Worm (Caenorhabditis elegans): ENCODE data around the gene npp-25.

Gene npp-25

DNA sequence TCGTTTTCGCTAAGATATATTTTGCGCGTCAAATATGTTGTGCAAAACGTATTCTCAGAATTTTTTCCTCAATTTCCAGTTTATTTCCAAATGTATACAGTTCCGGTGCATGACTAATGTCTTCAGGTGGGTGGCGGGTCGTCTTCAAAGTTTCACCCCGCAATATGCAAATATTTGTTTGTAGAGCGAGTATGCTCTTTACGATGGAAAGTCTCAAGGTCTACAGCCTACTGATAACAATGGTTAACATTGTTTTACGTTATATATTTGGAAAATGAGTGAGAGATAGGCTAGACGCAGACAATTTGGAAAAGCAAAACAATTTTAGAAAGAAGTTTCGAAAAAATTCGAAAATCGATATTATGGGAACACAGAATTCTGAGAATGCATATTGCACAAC lies 7.9 kb downstream of the npp-25 start:
- no peak for TF ChIP-seq ces-1 (GFP tag; optimal IDR thresholded peaks at IDR 0.05)
- no peak for TF ChIP-seq cnd-1 (tag; optimal IDR thresholded peaks at IDR 0.05)
- no peak for TF ChIP-seq elt-3 (tag; optimal IDR thresholded peaks at IDR 0.05)
- no peak for TF ChIP-seq nhr-237 (tag; optimal IDR thresholded peaks at IDR 0.05)
- TF ChIP-seq drap-1 (GFP tag; optimal IDR thresholded peaks at IDR 0.05): no peak
- no peak for TF ChIP-seq zip-8 (tag; optimal IDR thresholded peaks at IDR 0.05)
- TF ChIP-seq elt-1 (tag; optimal IDR thresholded peaks at IDR 0.05; ENCODE audit: borderline replicate concordance, insufficient read depth): no peak
- TF ChIP-seq lin-32 (GFP tag; optimal IDR thresholded peaks at IDR 0.05): no peak
- no peak for TF ChIP-seq hlh-1 (tag; optimal IDR thresholded peaks at IDR 0.05)
- TF ChIP-seq ceh-39 (tag; optimal IDR thresholded peaks at IDR 0.05): no peak
- TF ChIP-seq sem-2 (GFP tag; optimal IDR thresholded peaks at IDR 0.05): no peak
- no peak for TF ChIP-seq mep-1 (tag; optimal IDR thresholded peaks at IDR 0.05)

ce11 chrIII:12916459-12916858 lies 9.3 kb downstream of the npp-25 start:
- TF ChIP-seq hlh-1 (tag; optimal IDR thresholded peaks at IDR 0.05) (no peak), ces-1 (GFP tag; optimal IDR thresholded peaks at IDR 0.05) (peak; percentile 62)

ce11 chrIII:12910365-12910764 lies 15.4 kb downstream of the npp-25 start, which contains the start of gene flp-14:
flp-14 (plus strand) TSS chrIII:12910510.
- no peak for TF ChIP-seq sem-2 (GFP tag; optimal IDR thresholded peaks at IDR 0.05)
- TF ChIP-seq nhr-12 (tag; optimal IDR thresholded peaks at IDR 0.05): no peak
- TF ChIP-seq nhr-237 (tag; optimal IDR thresholded peaks at IDR 0.05): no peak
- no peak for TF ChIP-seq elt-1 (tag; optimal IDR thresholded peaks at IDR 0.05; ENCODE audit: borderline replicate concordance, insufficient read depth)
- no peak for TF ChIP-seq lsy-2 (tag; optimal IDR thresholded peaks at IDR 0.05)
- no peak for TF ChIP-seq lin-13 (tag; optimal IDR thresholded peaks at IDR 0.05)
- TF ChIP-seq snpc-4 (tag; optimal IDR thresholded peaks at IDR 0.05): no peak
- no peak for TF ChIP-seq blmp-1 (tag; optimal IDR thresholded peaks at IDR 0.05)
- TF ChIP-seq ceh-83 (GFP tag; optimal IDR thresholded peaks at IDR 0.05): no peak
- TF ChIP-seq pha-4 (tag; optimal IDR thresholded peaks at IDR 0.05): no peak
- TF ChIP-seq unc-120 (tag; optimal IDR thresholded peaks at IDR 0.05; ENCODE audit: poor library complexity, severe bottlenecking): no peak
- no peak for TF ChIP-seq tbx-8 (GFP tag; optimal IDR thresholded peaks at IDR 0.05)
- TF ChIP-seq mls-2 (tag; optimal IDR thresholded peaks at IDR 0.05): no peak
- no peak for TF ChIP-seq ham-2 (GFP tag; optimal IDR thresholded peaks at IDR 0.05)

- TF ChIP-seq lin-32 (GFP tag; optimal IDR thresholded peaks at IDR 0.05) (no peak), ztf-11 (tag; optimal IDR thresholded peaks at IDR 0.05) (no peak), blmp-1 (tag; optimal IDR thresholded peaks at IDR 0.05) (no peak), tbx-8 (GFP tag; optimal IDR thresholded peaks at IDR 0.05) (no peak)
Measured at ce11 chrIII:12907218-12907617, 18.6 kb downstream of the npp-25 start.

ce11 chrIII:12906611-12907037 lies 19.2 kb downstream of the npp-25 start:
- TF ChIP-seq nhr-28 (tag; optimal IDR thresholded peaks at IDR 0.05): no peak
- TF ChIP-seq elt-1 (tag; optimal IDR thresholded peaks at IDR 0.05; ENCODE audit: borderline replicate concordance, insufficient read depth): no peak

ce11 chrIII:12904987-12905541 lies 20.7 kb downstream of the npp-25 start, which contains the start of gene cox-5A:
cox-5A (plus strand) TSS chrIII:12905491.
- TF ChIP-seq nhr-76 (tag; optimal IDR thresholded peaks at IDR 0.05): peak; percentile 9
- peak; percentile 83 for TF ChIP-seq unc-62 (GFP tag; optimal IDR thresholded peaks at IDR 0.05)
- TF ChIP-seq sem-2 (GFP tag; optimal IDR thresholded peaks at IDR 0.05): no peak
- TF ChIP-seq bed-3 (GFP tag; optimal IDR thresholded peaks at IDR 0.05): no peak
- peak; percentile 97 for TF ChIP-seq nhr-237 (tag; optimal IDR thresholded peaks at IDR 0.05)
- no peak for TF ChIP-seq tbx-8 (GFP tag; optimal IDR thresholded peaks at IDR 0.05)
- peak; percentile 67 for TF ChIP-seq elt-3 (tag; optimal IDR thresholded peaks at IDR 0.05)
- peak; percentile 98 for TF ChIP-seq ceh-39 (tag; optimal IDR thresholded peaks at IDR 0.05)
- peak; percentile 65 for TF ChIP-seq cnd-1 (tag; optimal IDR thresholded peaks at IDR 0.05)
- TF ChIP-seq lin-13 (tag; optimal IDR thresholded peaks at IDR 0.05): peak; percentile 99
- TF ChIP-seq mls-2 (tag; optimal IDR thresholded peaks at IDR 0.05): peak; percentile 89
- TF ChIP-seq hlh-1 (tag; optimal IDR thresholded peaks at IDR 0.05): peak; percentile 81
- TF ChIP-seq nhr-28 (tag; optimal IDR thresholded peaks at IDR 0.05): no peak
- peak; percentile 100 for TF ChIP-seq lsy-2 (tag; optimal IDR thresholded peaks at IDR 0.05)
- TF ChIP-seq mab-5 (tag; optimal IDR thresholded peaks at IDR 0.05): peak; percentile 80
- TF ChIP-seq nhr-12 (tag; optimal IDR thresholded peaks at IDR 0.05): no peak
- TF ChIP-seq ceh-43 (GFP tag; optimal IDR thresholded peaks at IDR 0.05): peak; percentile 76
- TF ChIP-seq unc-120 (tag; optimal IDR thresholded peaks at IDR 0.05; ENCODE audit: poor library complexity, severe bottlenecking): peak; percentile 40
- peak; percentile 73 for TF ChIP-seq drap-1 (GFP tag; optimal IDR thresholded peaks at IDR 0.05)
- TF ChIP-seq blmp-1 (tag; optimal IDR thresholded peaks at IDR 0.05): no peak
- TF ChIP-seq pha-4 (tag; optimal IDR thresholded peaks at IDR 0.05): peak; percentile 98
- peak; percentile 90 for TF ChIP-seq sptf-1 (tag; optimal IDR thresholded peaks at IDR 0.05)
- no peak for TF ChIP-seq unc-39 (tag; optimal IDR thresholded peaks at IDR 0.05)
- peak; percentile 78 for TF ChIP-seq ztf-11 (tag; optimal IDR thresholded peaks at IDR 0.05)
- peak; percentile 96 for TF ChIP-seq ces-1 (GFP tag; optimal IDR thresholded peaks at IDR 0.05)
- TF ChIP-seq M03D4.4 (tag; optimal IDR thresholded peaks at IDR 0.05): peak; percentile 75
- no peak for TF ChIP-seq elt-1 (tag; optimal IDR thresholded peaks at IDR 0.05; ENCODE audit: borderline replicate concordance, insufficient read depth)
- TF ChIP-seq lin-32 (GFP tag; optimal IDR thresholded peaks at IDR 0.05): no peak
- TF ChIP-seq zip-8 (tag; optimal IDR thresholded peaks at IDR 0.05): no peak
- peak; percentile 40 for TF ChIP-seq nhr-2 (tag; optimal IDR thresholded peaks at IDR 0.05)
- TF ChIP-seq ham-2 (GFP tag; optimal IDR thresholded peaks at IDR 0.05): peak; percentile 59
- TF ChIP-seq mep-1 (tag; optimal IDR thresholded peaks at IDR 0.05): peak; percentile 98
- no peak for TF ChIP-seq flh-1 (GFP tag; optimal IDR thresholded peaks at IDR 0.05)
- no peak for TF ChIP-seq snpc-4 (tag; optimal IDR thresholded peaks at IDR 0.05)
- peak; percentile 76 for TF ChIP-seq ceh-83 (GFP tag; optimal IDR thresholded peaks at IDR 0.05)
